Fruit fly (Drosophila melanogaster) whole organism, wandering third instar larva: ENCODE measurements around the gene Golgin104.

ENCODE experiments used
- Abd-B ChIP-seq: fragments of >200 bp; optimal IDR thresholded peaks from 2 replicates; lab custom pipeline; 2017; ENCODE audit warnings: missing biosample characterization, missing genetic modification characterization
- CG32264 ChIP-seq: fragments of 200-800 bp; sonication (Bioruptor generic); optimal IDR thresholded peaks from 2 replicates; lab custom pipeline; 2016; ENCODE audit warnings: missing biosample characterization, missing genetic modification characterization
- CG9705 ChIP-seq: fragments of 200-800 bp; sonication (Bioruptor generic); optimal IDR thresholded peaks from 2 replicates; lab custom pipeline; 2018; ENCODE audit warnings: missing biosample characterization, mild to moderate bottlenecking, missing genetic modification characterization
- CrebA ChIP-seq: fragments of 200-800 bp; sonication (Bioruptor generic); optimal IDR thresholded peaks from 2 replicates; lab custom pipeline; 2016; ENCODE audit warnings: missing biosample characterization, mild to moderate bottlenecking, missing genetic modification characterization, borderline replicate concordance
- Dfd ChIP-seq: fragments of >200 bp; optimal IDR thresholded peaks from 2 replicates; lab custom pipeline; 2017; ENCODE audit warnings: missing biosample characterization, missing genetic modification characterization
- Dif ChIP-seq: fragments of 200-275, 200-300 bp; sonication (Bioruptor generic); optimal IDR thresholded peaks from 2 replicates; lab custom pipeline; 2018; ENCODE audit warnings: missing biosample characterization, missing genetic modification characterization; ENCODE audit not compliant: partially characterized antibody
- GATAd ChIP-seq: sonication (Bioruptor generic); optimal IDR thresholded peaks from 2 replicates; lab custom pipeline; 2016; ENCODE audit warnings: missing biosample characterization, missing genetic modification characterization
- HLH106 ChIP-seq: fragments of 200-800 bp; optimal IDR thresholded peaks from 3 replicates; lab custom pipeline; 2019; ENCODE audit warnings: missing biosample characterization, mild to moderate bottlenecking, missing genetic modification characterization, moderate library complexity
- Hnf4 ChIP-seq: fragments of 200-800 bp; sonication (Bioruptor generic); optimal IDR thresholded peaks from 2 replicates; lab custom pipeline; 2016; ENCODE audit warnings: missing biosample characterization, mild to moderate bottlenecking, missing genetic modification characterization
- Hr78 ChIP-seq: fragments of >200 bp; optimal IDR thresholded peaks from 2 replicates; lab custom pipeline; 2017; ENCODE audit warnings: missing biosample characterization, missing genetic modification characterization
- Hr83 ChIP-seq: fragments of 200-300 bp; sonication (Bioruptor generic); optimal IDR thresholded peaks from 2 replicates; lab custom pipeline; 2016; ENCODE audit warnings: missing biosample characterization, mild to moderate bottlenecking, missing genetic modification characterization, moderate library complexity; ENCODE audit not compliant: poor library complexity, severe bottlenecking
- Jra ChIP-seq: sonication (Bioruptor generic); optimal IDR thresholded peaks from 2 replicates; lab custom pipeline; 2016; ENCODE audit warnings: missing biosample characterization, missing genetic modification characterization
- Mio ChIP-seq: sonication (Bioruptor generic); optimal IDR thresholded peaks from 2 replicates; lab custom pipeline; 2016; ENCODE audit warnings: missing biosample characterization, missing genetic modification characterization
- Myc ChIP-seq: fragments of >200 bp; optimal IDR thresholded peaks from 2 replicates; lab custom pipeline; 2017
- N ChIP-seq: fragments of >200 bp; optimal IDR thresholded peaks from 2 replicates; lab custom pipeline; 2018; ENCODE audit warnings: missing biosample characterization, missing external identifiers, missing genetic modification characterization
- OdsH ChIP-seq: fragments of 200-800 bp; sonication (Bioruptor generic); optimal IDR thresholded peaks from 2 replicates; lab custom pipeline; 2016; ENCODE audit warnings: missing biosample characterization, mild to moderate bottlenecking, missing genetic modification characterization
- Rel ChIP-seq, 2 experiments: fragments of 200-800 bp; sonication (Bioruptor generic) in 1 of 2; optimal IDR thresholded peaks; 2 replicates in 1 of 2; 3 replicates in 1 of 2; lab custom pipeline; 2016 to 2019; ENCODE audit warnings: mild to moderate bottlenecking in 2 of 2, missing biosample characterization in 2 of 2, missing genetic modification characterization in 2 of 2, moderate library complexity in 1 of 2
- Sp1 ChIP-seq: fragments of 200-800 bp; sonication (Bioruptor generic); optimal IDR thresholded peaks from 3 replicates; lab custom pipeline; 2019; ENCODE audit warnings: missing biosample characterization, mild to moderate bottlenecking, missing genetic modification characterization, moderate library complexity
- Vsx2 ChIP-seq: fragments of 200-300, 225-300 bp; sonication (Bioruptor generic); optimal IDR thresholded peaks from 2 replicates; lab custom pipeline; 2018; ENCODE audit warnings: missing biosample characterization, missing genetic modification characterization; ENCODE audit not compliant: partially characterized antibody
- br ChIP-seq: fragments of 200-800 bp; sonication (Bioruptor generic); optimal IDR thresholded peaks from 2 replicates; lab custom pipeline; 2016; ENCODE audit warnings: missing biosample characterization, missing genetic modification characterization
- brk ChIP-seq: fragments of 200-800 bp; sonication (Bioruptor generic); optimal IDR thresholded peaks from 2 replicates; lab custom pipeline; 2016; ENCODE audit warnings: missing biosample characterization, mild to moderate bottlenecking, missing genetic modification characterization
- dl ChIP-seq, 2 experiments: fragments of 175-275, 200-275 bp in 1 of 2; fragments of 200-275 bp in 1 of 2; sonication (Bioruptor generic); optimal IDR thresholded peaks; lab custom pipeline; 2018; ENCODE audit warnings: mild to moderate bottlenecking in 2 of 2, missing biosample characterization in 2 of 2, missing genetic modification characterization in 2 of 2, moderate library complexity in 2 of 2; ENCODE audit not compliant: partially characterized antibody in 2 of 2, insufficient read depth in 1 of 2
- dmrt93B ChIP-seq: fragments of 200-800 bp; sonication (Bioruptor generic); optimal IDR thresholded peaks from 2 replicates; lab custom pipeline; 2018; ENCODE audit warnings: missing biosample characterization, mild to moderate bottlenecking, missing genetic modification characterization
- dsf ChIP-seq: sonication (Bioruptor generic); optimal IDR thresholded peaks from 2 replicates; lab custom pipeline; 2016; ENCODE audit warnings: missing biosample characterization, missing genetic modification characterization, borderline replicate concordance
- ey ChIP-seq: fragments of 200-800 bp; sonication (Bioruptor generic); optimal IDR thresholded peaks from 2 replicates; lab custom pipeline; 2016; ENCODE audit warnings: missing biosample characterization, missing genetic modification characterization
- foxo ChIP-seq, 2 experiments: fragments of 200-800 bp; sonication (Bioruptor generic); optimal IDR thresholded peaks; 2 replicates in 1 of 2; 3 replicates in 1 of 2; lab custom pipeline; 2016 to 2017; ENCODE audit warnings: missing biosample characterization in 2 of 2, missing genetic modification characterization in 2 of 2
- fru ChIP-seq: fragments of 200-800 bp; sonication (Bioruptor generic); optimal IDR thresholded peaks from 3 replicates; lab custom pipeline; 2016; ENCODE audit warnings: missing biosample characterization, mild to moderate bottlenecking, missing genetic modification characterization
- h ChIP-seq: fragments of 200-800 bp; sonication (Bioruptor generic); optimal IDR thresholded peaks from 3 replicates; lab custom pipeline; 2016; ENCODE audit warnings: missing biosample characterization, mild to moderate bottlenecking, missing genetic modification characterization
- jim ChIP-seq: fragments of 175-275, 200-325 bp; sonication (Bioruptor generic); optimal IDR thresholded peaks from 2 replicates; lab custom pipeline; 2016; ENCODE audit warnings: missing biosample characterization, mild to moderate bottlenecking, missing genetic modification characterization
- lola ChIP-seq: fragments of >200 bp; optimal IDR thresholded peaks from 2 replicates; lab custom pipeline; 2017; ENCODE audit warnings: missing biosample characterization, missing genetic modification characterization
- pan ChIP-seq: fragments of >200 bp; optimal IDR thresholded peaks from 2 replicates; lab custom pipeline; 2017
- psq ChIP-seq: fragments of 200-800 bp; sonication (Bioruptor generic); optimal IDR thresholded peaks from 3 replicates; lab custom pipeline; 2017; ENCODE audit warnings: missing biosample characterization, mild to moderate bottlenecking, missing genetic modification characterization, moderate library complexity
- rgr ChIP-seq: fragments of 200-800 bp; sonication (Bioruptor generic); optimal IDR thresholded peaks from 3 replicates; lab custom pipeline; 2016; ENCODE audit warnings: missing biosample characterization, mild to moderate bottlenecking, missing genetic modification characterization
- sage ChIP-seq: fragments of 200-800 bp; sonication (Bioruptor generic); optimal IDR thresholded peaks from 2 replicates; lab custom pipeline; 2016; ENCODE audit warnings: missing biosample characterization, mild to moderate bottlenecking, missing genetic modification characterization
- sv ChIP-seq: fragments of 200-800 bp; sonication (Bioruptor generic); optimal IDR thresholded peaks from 3 replicates; lab custom pipeline; 2016; ENCODE audit warnings: missing biosample characterization, missing genetic modification characterization
- tai ChIP-seq: sonication (Bioruptor generic); optimal IDR thresholded peaks from 2 replicates; lab custom pipeline; 2016; ENCODE audit warnings: missing biosample characterization, missing genetic modification characterization
- usp ChIP-seq: fragments of >200 bp; optimal IDR thresholded peaks from 2 replicates; lab custom pipeline; 2017; ENCODE audit warnings: missing biosample characterization, missing genetic modification characterization
- woc ChIP-seq: sonication (Bioruptor generic); optimal IDR thresholded peaks from 2 replicates; lab custom pipeline; 2016; ENCODE audit warnings: missing biosample characterization, mild to moderate bottlenecking, missing genetic modification characterization

Gene Golgin104

dm6 chr3L:16384145-16384705, 32.5 kb upstream of the Golgin104 start:
- TF ChIP-seq Hr78 (no peak), h (GFP tag; lab: Kevin White, UChicago) (peak; percentile 12)

- TF ChIP-seq HLH106 (no peak), Rel (GFP tag; optimal IDR thresholded peaks at IDR 0.05; lab: Kevin White, UChicago) (no peak), Rel (tag; optimal IDR thresholded peaks at IDR 0.05; lab: Kevin White, UChicago) (peak; percentile 1)
These were observed 31.3 kb upstream of the Golgin104 start for dm6 chr3L:16383056-16383455.

DNA sequence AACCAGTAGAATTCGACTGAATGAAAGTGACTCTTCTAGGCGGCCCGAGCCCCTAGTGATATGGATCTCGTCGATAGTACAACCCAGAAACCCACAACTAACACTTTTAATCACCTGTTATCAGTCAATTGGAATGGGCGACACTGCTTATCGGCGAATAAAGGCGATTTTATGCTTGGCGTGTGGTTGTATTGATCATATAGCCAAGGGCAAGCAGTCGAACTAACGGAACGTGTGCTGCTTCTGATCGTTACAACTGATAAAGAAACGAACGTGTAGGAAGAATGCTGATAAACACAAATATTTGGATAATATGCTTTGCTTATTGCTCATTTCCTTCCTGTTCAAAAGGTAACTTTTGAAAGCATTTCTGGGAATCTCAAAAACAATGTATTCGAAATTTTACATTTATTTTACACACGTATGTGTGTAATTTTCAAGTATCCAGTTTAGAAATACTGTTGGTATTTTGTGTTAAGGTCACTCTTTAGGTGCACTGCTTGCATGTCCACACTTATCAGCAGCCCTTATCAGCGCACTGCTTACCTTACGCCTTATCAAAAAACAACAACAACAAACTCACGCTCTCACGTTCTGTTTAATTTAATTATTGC, 29.5 kb upstream of the Golgin104 start, which contains the start of gene Agpat4:
Gene Agpat4, minus strand, starts transcription at position 387 of the 614 bp plus-strand sequence.
- TF ChIP-seq Myc (lab: Kevin White, UChicago), result peak; percentile 10
- peak; percentile 96 for TF ChIP-seq GATAd (GFP tag; lab: Kevin White, UChicago)
- TF ChIP-seq Rel (GFP tag; optimal IDR thresholded peaks at IDR 0.05; lab: Kevin White, UChicago), result no peak
- no peak for TF ChIP-seq Rel (tag; optimal IDR thresholded peaks at IDR 0.05; lab: Kevin White, UChicago)
- TF ChIP-seq fru (GFP tag; lab: Kevin White, UChicago), result peak; percentile 31
- TF ChIP-seq, all 38 proteins: peak for 3

dm6 chr3L:16380770-16381169, 29.0 kb upstream of the Golgin104 start:
- no peak for TF ChIP-seq Dfd (GFP tag; lab: Kevin White, UChicago)
- TF ChIP-seq pan (lab: Kevin White, UChicago), result no peak
- TF ChIP-seq Rel (GFP tag; optimal IDR thresholded peaks at IDR 0.05; lab: Kevin White, UChicago), result no peak
- TF ChIP-seq Rel (tag; optimal IDR thresholded peaks at IDR 0.05; lab: Kevin White, UChicago), result no peak
- peak; percentile 36 for TF ChIP-seq OdsH (GFP tag; lab: Kevin White, UChicago)
- TF ChIP-seq ey, result peak; percentile 43
- TF ChIP-seq Vsx2 (GFP tag; lab: Kevin White, UChicago), result no peak
- TF ChIP-seq usp (GFP tag; lab: Kevin White, UChicago), result no peak
- no peak for TF ChIP-seq Mio (GFP tag; lab: Kevin White, UChicago)
- TF ChIP-seq CG32264, result no peak
- no peak for TF ChIP-seq brk (GFP tag; lab: Kevin White, UChicago)
- no peak for TF ChIP-seq Abd-B (GFP tag; lab: Kevin White, UChicago)
- no peak for TF ChIP-seq Hr83 (GFP tag; lab: Kevin White, UChicago)
- no peak for TF ChIP-seq dsf (GFP tag; lab: Kevin White, UChicago)
- no peak for TF ChIP-seq HLH106
- TF ChIP-seq Hr78, result no peak
- TF ChIP-seq jim, result no peak
- no peak for TF ChIP-seq Jra
- TF ChIP-seq CrebA (GFP tag; lab: Kevin White, UChicago), result no peak
- TF ChIP-seq GATAd (GFP tag; lab: Kevin White, UChicago), result no peak
- TF ChIP-seq Sp1 (GFP tag; lab: Kevin White, UChicago), result no peak
- TF ChIP-seq Hnf4, result no peak
- TF ChIP-seq dl (GFP tag; optimal IDR thresholded peaks at IDR 0.05; lab: Kevin White, UChicago; ENCODE audit: insufficient read depth in 1 of 2, partially characterized antibody in 2 of 2), result no peak
- TF ChIP-seq lola (GFP tag; lab: Kevin White, UChicago), result no peak
- TF ChIP-seq foxo (GFP tag; optimal IDR thresholded peaks at IDR 0.05; lab: Kevin White, UChicago), result peak in 1 of 2 experiments; percentile 55
- TF ChIP-seq dmrt93B (GFP tag; lab: Kevin White, UChicago), result no peak
- no peak for TF ChIP-seq N (GFP tag; lab: Kevin White, UChicago)
- peak; percentile 51 for TF ChIP-seq sv
- TF ChIP-seq psq (GFP tag; lab: Kevin White, UChicago), result no peak
- TF ChIP-seq fru (GFP tag; lab: Kevin White, UChicago), result peak; percentile 10
- TF ChIP-seq woc (GFP tag; lab: Kevin White, UChicago), result no peak
- no peak for TF ChIP-seq tai
- no peak for TF ChIP-seq Dif (GFP tag; lab: Kevin White, UChicago)
- TF ChIP-seq Myc (lab: Kevin White, UChicago), result no peak
- TF ChIP-seq CG9705 (GFP tag; lab: Kevin White, UChicago), result no peak
- TF ChIP-seq sage, result no peak
- peak; percentile 25 for TF ChIP-seq br (GFP tag; lab: Kevin White, UChicago)
- TF ChIP-seq h (GFP tag; lab: Kevin White, UChicago), result peak; percentile 50
- peak; percentile 46 for TF ChIP-seq rgr (GFP tag; lab: Kevin White, UChicago)
